Worm (Caenorhabditis elegans) whole organism, mixed stage, embryonic: ENCODE results near the gene ZK686.3.

Experiments used
- ceh-43 ChIP-seq: fragments of 200-800 bp; sonication (Bioruptor generic); optimal IDR thresholded peaks from 2 replicates; lab custom pipeline; 2018; ENCODE audit warnings: mild to moderate bottlenecking, missing genetic modification characterization, moderate library complexity, missing compliant biosample characterization
- elt-3 ChIP-seq: fragments of 150-350 bp; optimal IDR thresholded peaks from 2 replicates; lab custom pipeline; 2014; ENCODE audit warnings: missing biosample characterization, missing genetic modification characterization
- flh-1 ChIP-seq: fragments of 200-800 bp; sonication (Bioruptor generic); optimal IDR thresholded peaks from 2 replicates; lab custom pipeline; 2018; ENCODE audit warnings: mild to moderate bottlenecking, missing genetic modification characterization, moderate library complexity, missing compliant biosample characterization
- pha-4 ChIP-seq: fragments of 150-350 bp; optimal IDR thresholded peaks from 2 replicates; lab custom pipeline; 2018; ENCODE audit warnings: missing biosample characterization, missing genetic modification reagents, missing genetic modification characterization
- snpc-4 ChIP-seq: fragments of 150-350 bp; optimal IDR thresholded peaks from 2 replicates; lab custom pipeline; 2014; ENCODE audit warnings: missing biosample characterization, missing genetic modification characterization
- unc-39 ChIP-seq: fragments of 150-350 bp; optimal IDR thresholded peaks from 2 replicates; lab custom pipeline; 2014; ENCODE audit warnings: missing biosample characterization, missing genetic modification characterization
- ztf-11 ChIP-seq: fragments of 150-350 bp; optimal IDR thresholded peaks from 2 replicates; lab custom pipeline; 2014; ENCODE audit warnings: missing biosample characterization, missing genetic modification characterization

- TF ChIP-seq pha-4 (tag; lab: Kevin White, UChicago) (no peak), flh-1 (GFP tag; lab: Kevin White, UChicago) (no peak), unc-39 (no peak), elt-3 (tag; lab: Kevin White, UChicago) (no peak), ceh-43 (no peak), snpc-4 (tag; lab: Kevin White, UChicago) (no peak), ztf-11 (tag; lab: Kevin White, UChicago) (no peak)
Observed at ce11 chrIII:7737646-7738258, 31.1 kb downstream of the ZK686.3 start.
